Fruit fly (Drosophila melanogaster): Measurements from ENCODE around the gene CG31817.
A peak's percentile ranks its signal among the peaks of the same experiment; 100 is the strongest.

CG31817 gene

DNA sequence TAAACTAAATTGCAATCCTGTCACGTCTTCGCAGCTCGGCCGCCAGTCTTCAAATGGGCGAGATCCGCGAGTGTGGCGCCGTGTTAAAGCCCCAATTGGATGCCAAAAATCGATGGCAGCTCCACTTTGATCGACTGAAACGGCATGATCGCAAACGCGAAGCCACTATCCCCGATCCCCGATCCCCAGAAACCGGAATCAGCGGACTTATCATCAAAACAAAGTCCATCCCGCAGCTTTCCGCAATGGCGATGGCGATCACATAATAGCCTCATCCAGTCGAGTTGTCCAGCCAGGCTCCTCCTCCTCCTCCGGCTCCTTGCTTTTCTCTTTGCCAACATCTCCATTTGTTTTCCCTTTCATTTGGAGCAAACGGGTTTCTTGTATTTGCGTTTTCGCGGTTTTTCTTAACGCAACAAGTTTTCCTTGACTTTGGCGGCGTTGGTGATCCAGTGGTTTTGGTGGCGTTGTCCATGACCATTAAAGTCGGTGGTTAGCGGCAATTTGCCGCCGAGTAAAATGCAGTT, 44.6 kb downstream of the CG31817 start, which contains the start of gene CG13258:
Gene CG13258 (minus strand): TSS at position 51 of the 527 bp plus-strand sequence.
- TF ChIP-seq Mnt (GFP tag; optimal IDR thresholded peaks at IDR 0.05) (no peak), CG14711 (tag; optimal IDR thresholded peaks at IDR 0.05) (no peak)

DNA sequence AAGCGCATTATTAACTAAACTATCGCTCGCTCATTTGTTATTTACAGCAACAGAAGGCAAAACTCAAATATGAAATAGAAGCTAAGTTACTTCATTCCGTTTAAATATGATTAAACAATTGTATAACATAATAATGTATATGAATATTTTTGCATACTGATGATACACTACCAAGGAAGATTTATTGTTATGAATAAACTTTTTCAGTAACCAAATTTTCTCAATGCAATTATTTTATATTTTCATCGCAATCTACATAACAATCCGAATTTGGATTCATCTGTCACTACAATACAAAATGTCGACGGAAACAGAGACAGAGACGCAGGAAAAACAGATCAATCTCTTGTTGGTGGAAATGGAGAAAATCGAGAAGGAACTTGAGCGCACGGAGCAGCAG, 46.7 kb downstream of the CG31817 start, which contains the start of gene CG17329:
Gene CG17329 (plus strand): TSS at position 301 of the 400 bp plus-strand sequence.
- TF ChIP-seq Crg-1 (GFP tag; optimal IDR thresholded peaks at IDR 0.05) (no peak), pad (GFP tag; optimal IDR thresholded peaks at IDR 0.05) (no peak), CG1620 (GFP tag; optimal IDR thresholded peaks at IDR 0.05) (no peak), Hr96 (GFP tag; optimal IDR thresholded peaks at IDR 0.05) (no peak), CG14711 (tag; optimal IDR thresholded peaks at IDR 0.05) (no peak), cic (GFP tag; optimal IDR thresholded peaks at IDR 0.05) (no peak), Mnt (GFP tag; optimal IDR thresholded peaks at IDR 0.05) (no peak), CG33017 (tag; optimal IDR thresholded peaks at IDR 0.05) (no peak), bab1 (GFP tag; optimal IDR thresholded peaks at IDR 0.05) (no peak), CG12768 (GFP tag; optimal IDR thresholded peaks at IDR 0.05) (no peak)

DNA sequence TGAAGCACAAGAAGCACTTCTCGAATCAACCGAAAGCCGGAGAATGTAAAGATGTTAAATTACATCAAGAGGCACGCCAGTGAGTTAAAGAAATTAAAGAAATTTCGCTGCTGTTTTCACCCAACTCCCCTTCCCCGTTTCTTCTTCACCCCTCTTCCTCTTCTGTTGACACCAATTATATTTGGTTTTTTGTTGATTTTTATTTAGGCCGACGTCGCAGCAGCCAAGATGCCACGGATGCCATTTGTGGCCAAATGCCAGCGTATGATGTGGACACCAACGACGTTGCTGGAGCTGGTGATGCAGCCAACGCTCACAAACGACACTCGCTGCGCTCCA, 49.3 kb downstream of the CG31817 start:
- no peak for TF ChIP-seq CG5204 (GFP tag; optimal IDR thresholded peaks at IDR 0.05)

DNA sequence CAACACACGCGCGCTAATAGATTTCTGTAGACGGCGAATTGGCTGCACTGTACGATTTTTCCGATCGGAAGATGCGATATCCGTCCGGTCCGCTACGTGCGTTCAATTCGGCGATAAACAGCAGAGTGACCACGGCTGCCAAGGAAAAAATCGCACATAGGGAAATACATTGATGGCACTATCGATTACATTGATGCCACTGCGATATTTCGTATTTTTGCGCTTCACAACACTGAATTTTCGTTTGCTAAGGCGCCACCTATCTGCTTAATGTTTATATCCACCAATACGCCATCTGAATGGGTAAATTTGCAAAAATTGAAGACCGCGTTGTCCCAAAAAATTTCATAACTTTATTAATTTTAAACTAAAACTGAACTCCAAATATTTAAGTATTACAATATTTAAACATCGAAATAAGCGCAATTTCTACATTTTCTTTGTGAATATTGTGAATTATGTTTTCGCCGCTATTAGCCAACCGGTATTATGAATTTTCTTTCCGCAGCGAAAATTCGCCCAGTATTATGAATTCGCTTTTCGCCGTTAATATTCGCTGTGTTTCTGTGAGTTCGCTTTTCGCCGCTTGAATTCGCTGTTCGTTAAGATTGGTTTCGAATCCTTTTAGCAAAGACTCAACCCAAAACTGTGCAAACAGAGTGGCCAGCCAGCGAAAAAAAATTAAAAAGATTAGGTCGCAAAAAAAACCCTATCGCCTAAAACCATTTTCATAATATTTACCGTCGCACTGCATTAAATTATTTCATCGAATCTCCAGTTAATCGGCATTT, 49.9 kb downstream of the CG31817 start, which contains the start of the genes crp and pkaap:
Gene crp (minus strand): TSS at position 129 of the 791 bp plus-strand sequence.
Gene pkaap (plus strand): TSS at position 689 of the 791 bp plus-strand sequence.
- TF ChIP-seq CG33017 (tag; optimal IDR thresholded peaks at IDR 0.05) (peak; percentile 40), toe (GFP tag; optimal IDR thresholded peaks at IDR 0.05) (peak; percentile 92), CG12768 (GFP tag; optimal IDR thresholded peaks at IDR 0.05) (peak; percentile 77), Mnt (GFP tag; optimal IDR thresholded peaks at IDR 0.05) (peak; percentile 91), CG14711 (tag; optimal IDR thresholded peaks at IDR 0.05) (peak; percentile 69), tj (GFP tag; optimal IDR thresholded peaks at IDR 0.05) (peak; percentile 60), cnc (optimal IDR thresholded peaks at IDR 0.05) (no peak), ovo (GFP tag; optimal IDR thresholded peaks at IDR 0.05) (peak; percentile 93), cic (GFP tag; optimal IDR thresholded peaks at IDR 0.05) (peak; percentile 82), bab1 (GFP tag; optimal IDR thresholded peaks at IDR 0.05) (peak; percentile 64), Hr96 (GFP tag; optimal IDR thresholded peaks at IDR 0.05) (peak; percentile 91), Crg-1 (GFP tag; optimal IDR thresholded peaks at IDR 0.05) (peak; percentile 94), pad (GFP tag; optimal IDR thresholded peaks at IDR 0.05) (peak; percentile 73), CG5204 (GFP tag; optimal IDR thresholded peaks at IDR 0.05) (no peak), kay (GFP tag; ENCODE audit: borderline replicate concordance) (peak; percentile 97), CG7045 (GFP tag; optimal IDR thresholded peaks at IDR 0.05) (peak; percentile 67), Clk (GFP tag; optimal IDR thresholded peaks at IDR 0.05) (peak; percentile 63), CG1620 (GFP tag; optimal IDR thresholded peaks at IDR 0.05) (peak; percentile 96), CG11617 (GFP tag; optimal IDR thresholded peaks at IDR 0.05) (peak; percentile 58), CG7101 (tag; optimal IDR thresholded peaks at IDR 0.05) (peak; percentile 73)

DNA sequence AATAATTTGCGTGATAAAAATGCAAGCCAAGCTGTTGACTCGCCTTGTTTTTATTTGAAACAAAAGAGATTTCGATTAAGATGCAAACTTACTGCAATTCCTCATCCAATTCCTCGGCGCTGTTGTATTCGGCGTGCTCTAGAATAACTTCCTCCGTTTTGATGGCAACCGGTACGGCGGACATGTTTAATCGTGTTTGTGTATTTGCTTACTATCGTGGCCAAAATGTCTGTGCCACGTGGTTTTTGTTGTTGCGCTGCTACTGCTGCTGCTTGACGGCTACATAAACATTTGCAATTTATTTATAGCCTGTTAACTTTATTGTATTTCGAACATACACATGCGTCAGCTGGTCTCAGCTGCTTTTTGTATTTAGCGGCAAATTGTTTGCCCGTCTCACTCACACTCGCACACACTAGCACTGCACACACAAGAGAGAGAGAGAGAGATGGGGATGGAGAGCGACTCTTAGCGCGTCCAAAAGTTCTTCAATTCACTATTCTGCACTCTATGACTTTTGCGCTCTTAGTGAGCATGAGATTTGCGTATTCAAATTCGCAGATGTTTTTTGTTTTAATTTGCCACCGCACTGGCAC, 50.6 kb downstream of the CG31817 start:
- no peak for TF ChIP-seq toe (GFP tag; optimal IDR thresholded peaks at IDR 0.05)

DNA sequence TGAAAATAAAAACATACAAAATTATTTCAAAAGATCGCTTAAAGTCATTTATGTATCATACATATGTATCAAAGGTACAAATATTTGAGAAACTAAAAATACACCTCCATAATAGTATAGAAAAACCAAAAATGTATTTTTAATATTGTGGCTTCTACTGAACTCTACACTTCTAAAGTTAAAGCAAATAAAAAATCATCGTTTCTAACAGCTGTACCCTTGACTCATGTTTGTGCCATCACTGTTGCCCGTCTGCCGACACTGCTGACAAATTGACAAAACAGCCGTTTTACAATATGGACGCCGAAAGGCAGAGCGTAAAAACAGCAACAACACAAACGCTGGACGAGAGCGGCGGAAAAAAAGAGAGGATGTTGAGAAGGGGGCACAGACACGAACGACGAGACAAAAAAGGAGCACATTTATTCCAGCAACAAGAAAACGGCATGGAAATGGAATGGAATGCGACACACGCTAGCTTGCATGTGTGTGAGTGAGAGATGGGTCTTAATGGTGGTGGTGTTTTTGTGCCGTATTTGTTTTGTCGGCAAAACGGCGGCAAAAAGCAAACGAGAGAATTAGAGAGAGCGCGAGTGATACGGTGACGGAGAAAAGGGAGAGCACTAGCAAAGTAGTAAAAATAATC, 51.2 kb downstream of the CG31817 start:
- TF ChIP-seq CG7101 (tag; optimal IDR thresholded peaks at IDR 0.05) (peak; percentile 75), Crg-1 (GFP tag; optimal IDR thresholded peaks at IDR 0.05) (peak; percentile 11), toe (GFP tag; optimal IDR thresholded peaks at IDR 0.05) (no peak), CG33017 (tag; optimal IDR thresholded peaks at IDR 0.05) (peak; percentile 68), CG11617 (GFP tag; optimal IDR thresholded peaks at IDR 0.05) (peak; percentile 77), pad (GFP tag; optimal IDR thresholded peaks at IDR 0.05) (peak; percentile 84), kay (GFP tag; ENCODE audit: borderline replicate concordance) (peak; percentile 24), cnc (optimal IDR thresholded peaks at IDR 0.05) (no peak), CG1620 (GFP tag; optimal IDR thresholded peaks at IDR 0.05) (no peak), Clk (GFP tag; optimal IDR thresholded peaks at IDR 0.05) (no peak), cic (GFP tag; optimal IDR thresholded peaks at IDR 0.05) (peak; percentile 87), CG14711 (tag; optimal IDR thresholded peaks at IDR 0.05) (peak; percentile 64), tj (GFP tag; optimal IDR thresholded peaks at IDR 0.05) (peak; percentile 23), CG7045 (GFP tag; optimal IDR thresholded peaks at IDR 0.05) (peak; percentile 57), Hr96 (GFP tag; optimal IDR thresholded peaks at IDR 0.05) (no peak), CG5204 (GFP tag; optimal IDR thresholded peaks at IDR 0.05) (peak; percentile 52), CG12768 (GFP tag; optimal IDR thresholded peaks at IDR 0.05) (peak; percentile 81), Mnt (GFP tag; optimal IDR thresholded peaks at IDR 0.05) (peak; percentile 29), bab1 (GFP tag; optimal IDR thresholded peaks at IDR 0.05) (peak; percentile 66), ovo (GFP tag; optimal IDR thresholded peaks at IDR 0.05) (peak; percentile 51)
